Fruit fly (Drosophila melanogaster): ENCODE results near the gene Cat.

dm6 chr3L:18824851-18825250 lies 2.4 kb downstream of the Cat start:
- TF ChIP-seq Pif1B (GFP tag; optimal IDR thresholded peaks at IDR 0.05) (no peak), EcR (GFP tag; optimal IDR thresholded peaks at IDR 0.05) (peak; percentile 81), CG32121 (GFP tag; IDR thresholded peaks at IDR 0.05) (no peak), CG17806 (tag; optimal IDR thresholded peaks at IDR 0.05) (no peak), CG13204 (GFP tag; optimal IDR thresholded peaks at IDR 0.05) (no peak), Ets98B (GFP tag; IDR thresholded peaks at IDR 0.05) (no peak), rn (GFP tag; IDR thresholded peaks at IDR 0.05) (no peak), CG9948 (tag; optimal IDR thresholded peaks at IDR 0.05) (no peak), fd96Ca (GFP tag; IDR thresholded peaks at IDR 0.05) (no peak), Snoo (tag; optimal IDR thresholded peaks at IDR 0.05) (no peak), CG8159 (tag; optimal IDR thresholded peaks at IDR 0.05) (no peak), CG34367 (tag; optimal IDR thresholded peaks at IDR 0.05) (no peak), CG8301 (tag; optimal IDR thresholded peaks at IDR 0.05) (no peak)
